Fruit fly (Drosophila melanogaster) whole organism, adult: ENCODE measurements around the gene CG15423.
A peak's percentile ranks its signal among the peaks of the same experiment; 100 is the strongest.

ENCODE experiments used
- CG11617 ChIP-seq: fragments of 200-800 bp; sonication (Bioruptor generic); optimal IDR thresholded peaks from 2 replicates; lab custom pipeline; 2017; ENCODE audit warnings: mild to moderate bottlenecking, missing biosample characterization, missing genetic modification reagents, missing genetic modification characterization
- CG12768 ChIP-seq: fragments of 200-800 bp; sonication (Bioruptor generic); optimal IDR thresholded peaks from 2 replicates; lab custom pipeline; 2017; ENCODE audit warnings: missing biosample characterization, missing genetic modification characterization, mild to moderate bottlenecking, moderate library complexity, missing genetic modification reagents
- CG14711 ChIP-seq: fragments of 200-800 bp; sonication (Bioruptor generic); optimal IDR thresholded peaks from 2 replicates; lab custom pipeline; 2018; ENCODE audit warnings: missing biosample characterization, mild to moderate bottlenecking, missing genetic modification characterization, moderate library complexity
- CG1620 ChIP-seq: fragments of 200-800 bp; sonication (Bioruptor generic); optimal IDR thresholded peaks from 2 replicates; lab custom pipeline; 2016; ENCODE audit warnings: missing biosample characterization, missing genetic modification characterization
- CG33017 ChIP-seq: fragments of 200-800 bp; sonication (Bioruptor generic); optimal IDR thresholded peaks from 2 replicates; lab custom pipeline; 2018; ENCODE audit warnings: missing biosample characterization, mild to moderate bottlenecking, missing genetic modification characterization, moderate library complexity
- CG5204 ChIP-seq: fragments of 200-800 bp; sonication (Bioruptor generic); optimal IDR thresholded peaks from 2 replicates; lab custom pipeline; 2016; ENCODE audit warnings: missing biosample characterization, missing genetic modification characterization
- CG7045 ChIP-seq: fragments of 200-800 bp; sonication (Bioruptor generic); optimal IDR thresholded peaks from 2 replicates; lab custom pipeline; 2017; ENCODE audit warnings: missing biosample characterization, mild to moderate bottlenecking, missing genetic modification characterization
- Clk ChIP-seq: fragments of 200-800 bp; sonication (Bioruptor generic); optimal IDR thresholded peaks from 2 replicates; lab custom pipeline; 2017; ENCODE audit warnings: missing biosample characterization, missing genetic modification characterization
- Crg-1 ChIP-seq: fragments of 200-800 bp; sonication (Bioruptor generic); optimal IDR thresholded peaks from 2 replicates; lab custom pipeline; 2016; ENCODE audit warnings: missing biosample characterization, missing genetic modification characterization
- Hr96 ChIP-seq: fragments of 200-800 bp; sonication (Bioruptor generic); optimal IDR thresholded peaks from 2 replicates; lab custom pipeline; 2016; ENCODE audit warnings: missing biosample characterization, missing genetic modification characterization
- Mnt ChIP-seq: fragments of 200-800 bp; sonication (Bioruptor generic); optimal IDR thresholded peaks from 2 replicates; lab custom pipeline; 2016; ENCODE audit warnings: missing biosample characterization, mild to moderate bottlenecking, missing genetic modification characterization
- bab1 ChIP-seq: fragments of 200-800 bp; sonication (Bioruptor generic); optimal IDR thresholded peaks from 3 replicates; lab custom pipeline; 2019; ENCODE audit warnings: missing biosample characterization, mild to moderate bottlenecking, missing genetic modification characterization, moderate library complexity
- cic ChIP-seq: fragments of 200-800 bp; sonication (Bioruptor generic); optimal IDR thresholded peaks from 2 replicates; lab custom pipeline; 2017; ENCODE audit warnings: missing biosample characterization, mild to moderate bottlenecking, missing genetic modification characterization, moderate library complexity
- cnc ChIP-seq, 2 experiments: fragments of >200 bp; optimal IDR thresholded peaks; 2 replicates each; lab custom pipeline; 2017
- kay ChIP-seq: fragments of 200-800 bp; sonication (Bioruptor generic); peaks from one replicate; lab custom pipeline; 2016; ENCODE audit warnings: missing biosample characterization, missing genetic modification characterization, borderline replicate concordance
- ovo ChIP-seq: fragments of 200-800 bp; sonication (Bioruptor generic); optimal IDR thresholded peaks from 2 replicates; lab custom pipeline; 2016; ENCODE audit warnings: missing biosample characterization, missing genetic modification characterization
- pad ChIP-seq: fragments of 200-800 bp; sonication (Bioruptor generic); optimal IDR thresholded peaks from 3 replicates; lab custom pipeline; 2017; ENCODE audit warnings: missing biosample characterization, missing genetic modification characterization, mild to moderate bottlenecking, moderate library complexity, missing genetic modification reagents
- tj ChIP-seq: fragments of 200-800 bp; sonication (Bioruptor generic); optimal IDR thresholded peaks from 3 replicates; lab custom pipeline; 2017; ENCODE audit warnings: missing biosample characterization, mild to moderate bottlenecking, missing genetic modification characterization, moderate library complexity
- toe ChIP-seq: fragments of 200-800 bp; sonication (Bioruptor generic); optimal IDR thresholded peaks from 2 replicates; lab custom pipeline; 2016; ENCODE audit warnings: missing biosample characterization, missing genetic modification characterization

Gene CG15423

dm6 chr2L:4043052-4043451 is 37.2 kb downstream of the CG15423 start:
- TF ChIP-seq CG1620 (GFP tag; lab: Kevin White, UChicago) (no peak), cnc (optimal IDR thresholded peaks at IDR 0.05; lab: Kevin White, UChicago) (no peak), CG5204 (no peak), bab1 (GFP tag; lab: Kevin White, UChicago) (peak; percentile 70), cic (GFP tag; lab: Kevin White, UChicago) (no peak), CG14711 (tag; lab: Kevin White, UChicago) (no peak)

- TF ChIP-seq CG11617 (no peak), CG12768 (no peak), Mnt (GFP tag; lab: Kevin White, UChicago) (no peak), Crg-1 (GFP tag; lab: Kevin White, UChicago) (no peak), cnc (optimal IDR thresholded peaks at IDR 0.05; lab: Kevin White, UChicago) (no peak), pad (no peak), CG5204 (no peak), toe (GFP tag; lab: Kevin White, UChicago) (no peak)
Measured at dm6 chr2L:4045185-4045814, 39.5 kb downstream of the CG15423 start.

dm6 chr2L:4051770-4052169 is 45.9 kb downstream of the CG15423 start:
- TF ChIP-seq kay (GFP tag; lab: Kevin White, UChicago) (no peak), CG11617 (no peak), ovo (no peak), CG12768 (no peak), CG14711 (tag; lab: Kevin White, UChicago) (no peak), cnc (optimal IDR thresholded peaks at IDR 0.05; lab: Kevin White, UChicago) (no peak), Clk (GFP tag; lab: Kevin White, UChicago) (no peak), CG33017 (no peak), bab1 (GFP tag; lab: Kevin White, UChicago) (no peak), tj (no peak), toe (GFP tag; lab: Kevin White, UChicago) (no peak), cic (GFP tag; lab: Kevin White, UChicago) (no peak), Mnt (GFP tag; lab: Kevin White, UChicago) (no peak), CG7045 (GFP tag; lab: Kevin White, UChicago) (no peak), pad (no peak), CG1620 (GFP tag; lab: Kevin White, UChicago) (no peak), Hr96 (GFP tag; lab: Kevin White, UChicago) (no peak)

dm6 chr2L:4052346-4052745 is 46.5 kb downstream of the CG15423 start:
- TF ChIP-seq tj = peak; percentile 10
- TF ChIP-seq kay (GFP tag; lab: Kevin White, UChicago) = peak; percentile 31
- TF ChIP-seq CG12768 = no peak

- TF ChIP-seq CG7045 (GFP tag; lab: Kevin White, UChicago) (no peak), Clk (GFP tag; lab: Kevin White, UChicago) (no peak), pad (no peak)
Measured at dm6 chr2L:4053421-4054091, 47.7 kb downstream of the CG15423 start.

- TF ChIP-seq tj = peak; percentile 47
- TF ChIP-seq kay (GFP tag; lab: Kevin White, UChicago) = no peak
Measured at dm6 chr2L:4054881-4055779, 49.3 kb downstream of the CG15423 start.
